ENCODE assay signal across 4 fruit fly cellular contexts in genomic region chr3R:29745056-29745455, dm6.
A peak's percentile ranks its signal among the peaks of the same experiment; 100 is the strongest.
TF ChIP-seq lines count a peak whose summit lies in the region.

TSS of gene Wdr24 (minus strand) at chr3R:29745092.
TSS of gene IntS11 (plus strand) at chr3R:29745337.

TF ChIP-seq in whole organism, adult, 20 proteins besides CTCF, POLR2A, EP300 and RAD21 (continued from another document):
- peak; percentile 97 for TF ChIP-seq CG7045 (GFP tag; optimal IDR thresholded peaks at IDR 0.05; lab: Kevin White, UChicago)
- no peak for TF ChIP-seq toe (GFP tag; optimal IDR thresholded peaks at IDR 0.05; lab: Kevin White, UChicago)
TF ChIP-seq in whole organism, adult: peak in this region for 14.

TF ChIP-seq in whole organism, embryonic, 481 proteins besides CTCF, POLR2A, EP300 and RAD21 (continued from another document and continues in another):
- TF ChIP-seq CG2199 (GFP tag; IDR thresholded peaks at IDR 0.05; lab: Robert Waterston, UW), result peak; percentile 70; the same call in 2 of the 3 replicates
- TF ChIP-seq CG11093 (GFP tag; IDR thresholded peaks at IDR 0.05; lab: Robert Waterston, UW), result peak; percentile 90
- no peak for TF ChIP-seq CG8478 (optimal IDR thresholded peaks at IDR 0.05; lab: Kevin White, UChicago)
- TF ChIP-seq bcd (GFP tag; optimal IDR thresholded peaks at IDR 0.05; lab: Kevin White, UChicago), result peak; percentile 87
- peak; percentile 57 for TF ChIP-seq gro (GFP tag; optimal IDR thresholded peaks at IDR 0.05; lab: Kevin White, UChicago)
- no peak for TF ChIP-seq run (tag; optimal IDR thresholded peaks at IDR 0.05; lab: Kevin White, UChicago)
- peak; percentile 89 for TF ChIP-seq CG12155 (GFP tag; optimal IDR thresholded peaks at IDR 0.05; lab: Kevin White, UChicago)
- peak; percentile 21 for TF ChIP-seq CG18011 (GFP tag; optimal IDR thresholded peaks at IDR 0.05; lab: Kevin White, UChicago)
- TF ChIP-seq CG13296 (GFP tag; optimal IDR thresholded peaks at IDR 0.05; lab: Kevin White, UChicago), result peak; percentile 68
- TF ChIP-seq onecut (GFP tag; IDR thresholded peaks at IDR 0.05; lab: Robert Waterston, UW), result peak; percentile 23
- peak; percentile 88 for TF ChIP-seq CG6175 (GFP tag; IDR thresholded peaks at IDR 0.05; lab: Robert Waterston, UW)
- peak; percentile 94 for TF ChIP-seq ttk (GFP tag; IDR thresholded peaks at IDR 0.05; lab: Robert Waterston, UW)
- peak; percentile 96 for TF ChIP-seq dysf (GFP tag; IDR thresholded peaks at IDR 0.05; lab: Robert Waterston, UW)
- TF ChIP-seq fd96Cb (tag; optimal IDR thresholded peaks at IDR 0.05; lab: Kevin White, UChicago), result peak; percentile 75
- peak; percentile 84 for TF ChIP-seq CG11560 (tag; IDR thresholded peaks at IDR 0.05; lab: Robert Waterston, UW)
- TF ChIP-seq Nf-YA (GFP tag; IDR thresholded peaks at IDR 0.05; lab: Robert Waterston, UW), result peak; percentile 73
- TF ChIP-seq ci (GFP tag; IDR thresholded peaks at IDR 0.05; lab: Robert Waterston, UW), result peak; percentile 89
- TF ChIP-seq croc (GFP tag; conservative IDR thresholded peaks at IDR 0.05; lab: Robert Waterston, UW), result peak; percentile 75
- TF ChIP-seq CG10274 (GFP tag; optimal IDR thresholded peaks at IDR 0.05; lab: Kevin White, UChicago), result peak; percentile 23
- TF ChIP-seq CG2889 (GFP tag; IDR thresholded peaks at IDR 0.05; lab: Robert Waterston, UW), result peak; percentile 84
- TF ChIP-seq oc (tag; optimal IDR thresholded peaks at IDR 0.05; lab: Kevin White, UChicago), result no peak
- TF ChIP-seq p53 (GFP tag; optimal IDR thresholded peaks at IDR 0.05; lab: Kevin White, UChicago), result no peak
- TF ChIP-seq CG16863 (GFP tag; optimal IDR thresholded peaks at IDR 0.05; lab: Kevin White, UChicago), result peak; percentile 50
- no peak for TF ChIP-seq sd (tag; optimal IDR thresholded peaks at IDR 0.05; lab: Kevin White, UChicago)
- peak; percentile 81 for TF ChIP-seq CG17361 (GFP tag; IDR thresholded peaks at IDR 0.05; lab: Robert Waterston, UW)
- TF ChIP-seq Bgb (GFP tag; IDR thresholded peaks at IDR 0.05; lab: Robert Waterston, UW; ENCODE audit: partially characterized antibody), result peak; percentile 37; the same call in 1 of the 2 replicates
- TF ChIP-seq Pdp1 (GFP tag; optimal IDR thresholded peaks at IDR 0.05; lab: Kevin White, UChicago), result peak; percentile 66 to 88
- TF ChIP-seq CG8944 (GFP tag; optimal IDR thresholded peaks at IDR 0.05; lab: Kevin White, UChicago), result peak; percentile 68
- TF ChIP-seq lola (GFP tag; optimal IDR thresholded peaks at IDR 0.05; lab: Kevin White, UChicago), result peak in 1 of 3 experiments; percentile 49
- TF ChIP-seq so (GFP tag; IDR thresholded peaks at IDR 0.05; lab: Robert Waterston, UW), result 0 out of 3 replicates have a peak, but pooled peaks have one; percentile 62
- TF ChIP-seq CG1832 (GFP tag; optimal IDR thresholded peaks at IDR 0.05; lab: Kevin White, UChicago), result no peak
- peak; percentile 87 for TF ChIP-seq stc (GFP tag; IDR thresholded peaks at IDR 0.05; lab: Robert Waterston, UW)
- peak; percentile 38 for TF ChIP-seq CG17186 (GFP tag; optimal IDR thresholded peaks at IDR 0.05; lab: Kevin White, UChicago)
- TF ChIP-seq gt (GFP tag; IDR thresholded peaks at IDR 0.05; lab: Robert Waterston, UW), result peak; percentile 68
- peak; percentile 63 for TF ChIP-seq CG12744 (GFP tag; optimal IDR thresholded peaks at IDR 0.05; lab: Kevin White, UChicago)
- TF ChIP-seq Fer3 (tag; optimal IDR thresholded peaks at IDR 0.05; lab: Kevin White, UChicago), result peak; percentile 92
- no peak for TF ChIP-seq CG10462 (GFP tag; optimal IDR thresholded peaks at IDR 0.05; lab: Kevin White, UChicago)
- TF ChIP-seq Aef1 (GFP tag; IDR thresholded peaks at IDR 0.05; lab: Robert Waterston, UW), result peak; percentile 96
- TF ChIP-seq bowl (GFP tag; IDR thresholded peaks at IDR 0.05; lab: Robert Waterston, UW), result 0 out of 2 replicates have a peak, but pooled peaks have one; percentile 34
- TF ChIP-seq CG6272 (GFP tag; IDR thresholded peaks at IDR 0.05; lab: Robert Waterston, UW), result peak; percentile 88
- TF ChIP-seq Meics (GFP tag; optimal IDR thresholded peaks at IDR 0.05; lab: Kevin White, UChicago), result peak; percentile 82
- no peak for TF ChIP-seq pfk (GFP tag; optimal IDR thresholded peaks at IDR 0.05; lab: Kevin White, UChicago)

TF ChIP-seq in whole organism, prepupa, 60 proteins besides CTCF, POLR2A, EP300 and RAD21 (continued from another document):
- TF ChIP-seq Gug (GFP tag; IDR thresholded peaks at IDR 0.05; lab: Robert Waterston, UW), result peak; percentile 98
- peak; percentile 89 for TF ChIP-seq CG8119 (GFP tag; IDR thresholded peaks at IDR 0.05; lab: Robert Waterston, UW)
- peak; percentile 82 to 94 for TF ChIP-seq salr (GFP tag; optimal IDR thresholded peaks at IDR 0.05; lab: Kevin White, UChicago)
- TF ChIP-seq Sox15 (GFP tag; optimal IDR thresholded peaks at IDR 0.05; lab: Kevin White, UChicago), result peak; percentile 99
- TF ChIP-seq CG7368 (GFP tag; optimal IDR thresholded peaks at IDR 0.05; lab: Kevin White, UChicago), result no peak
- TF ChIP-seq Hr38 (GFP tag; optimal IDR thresholded peaks at IDR 0.05; lab: Kevin White, UChicago), result peak; percentile 84
- peak; percentile 82 for TF ChIP-seq net (GFP tag; optimal IDR thresholded peaks at IDR 0.05; lab: Kevin White, UChicago)
- no peak for TF ChIP-seq Met (GFP tag; optimal IDR thresholded peaks at IDR 0.05; lab: Kevin White, UChicago)
- peak; percentile 93 for TF ChIP-seq Ets96B (tag; optimal IDR thresholded peaks at IDR 0.05; lab: Kevin White, UChicago)
- peak; percentile 94 for TF ChIP-seq CG34406 (GFP tag; optimal IDR thresholded peaks at IDR 0.05; lab: Kevin White, UChicago)
- no peak for TF ChIP-seq dac (GFP tag; optimal IDR thresholded peaks at IDR 0.05; lab: Kevin White, UChicago)
- TF ChIP-seq CG6854 (GFP tag; optimal IDR thresholded peaks at IDR 0.05; lab: Kevin White, UChicago), result peak; percentile 29
- TF ChIP-seq CG10631 (GFP tag; optimal IDR thresholded peaks at IDR 0.05; lab: Kevin White, UChicago), result peak; percentile 95
- peak; percentile 88 for TF ChIP-seq Blimp-1 (GFP tag; optimal IDR thresholded peaks at IDR 0.05; lab: Kevin White, UChicago)
- peak; percentile 98 for TF ChIP-seq CG31627 (GFP tag; optimal IDR thresholded peaks at IDR 0.05; lab: Kevin White, UChicago)
- no peak for TF ChIP-seq CG6276 (GFP tag; optimal IDR thresholded peaks at IDR 0.05; lab: Kevin White, UChicago)
- TF ChIP-seq Smox (GFP tag; optimal IDR thresholded peaks at IDR 0.05; lab: Kevin White, UChicago), result no peak
- peak; percentile 97 for TF ChIP-seq OdsH (GFP tag; optimal IDR thresholded peaks at IDR 0.05; lab: Kevin White, UChicago)
- TF ChIP-seq CG8319 (GFP tag; optimal IDR thresholded peaks at IDR 0.05; lab: Kevin White, UChicago), result peak; percentile 84
- peak; percentile 96 for TF ChIP-seq Hr4 (GFP tag; optimal IDR thresholded peaks at IDR 0.05; lab: Kevin White, UChicago)
- peak; percentile 95 for TF ChIP-seq esn (GFP tag; optimal IDR thresholded peaks at IDR 0.05; lab: Kevin White, UChicago)
- TF ChIP-seq Eip75B (GFP tag; optimal IDR thresholded peaks at IDR 0.05; lab: Kevin White, UChicago), result no peak
- TF ChIP-seq Hr39 (GFP tag; optimal IDR thresholded peaks at IDR 0.05; lab: Kevin White, UChicago), result peak; percentile 98
- TF ChIP-seq ss (GFP tag; optimal IDR thresholded peaks at IDR 0.05; lab: Kevin White, UChicago), result peak in 1 of 2 experiments; percentile 88
- peak; percentile 95 for TF ChIP-seq Ets21C (GFP tag; optimal IDR thresholded peaks at IDR 0.05; lab: Kevin White, UChicago)
- TF ChIP-seq fd59A (GFP tag; optimal IDR thresholded peaks at IDR 0.05; lab: Kevin White, UChicago), result peak; percentile 89
- peak; percentile 89 for TF ChIP-seq achi (GFP tag; optimal IDR thresholded peaks at IDR 0.05; lab: Kevin White, UChicago)
- no peak for TF ChIP-seq fd85E (GFP tag; optimal IDR thresholded peaks at IDR 0.05; lab: Kevin White, UChicago)
- peak; percentile 98 for TF ChIP-seq cyc (GFP tag; optimal IDR thresholded peaks at IDR 0.05; lab: Kevin White, UChicago)
- TF ChIP-seq lz (GFP tag; optimal IDR thresholded peaks at IDR 0.05; lab: Kevin White, UChicago), result peak; percentile 98
- TF ChIP-seq CG32006 (GFP tag; optimal IDR thresholded peaks at IDR 0.05; lab: Kevin White, UChicago), result peak; percentile 97
- TF ChIP-seq Eip93F (GFP tag; optimal IDR thresholded peaks at IDR 0.05; lab: Kevin White, UChicago), result no peak
- peak; percentile 93 for TF ChIP-seq CG6792 (GFP tag; optimal IDR thresholded peaks at IDR 0.05; lab: Kevin White, UChicago)
- peak; percentile 92 for TF ChIP-seq dsx (GFP tag; optimal IDR thresholded peaks at IDR 0.05; lab: Kevin White, UChicago; ENCODE audit: poor library complexity, severe bottlenecking)
- TF ChIP-seq CG6808 (GFP tag; optimal IDR thresholded peaks at IDR 0.05; lab: Kevin White, UChicago), result no peak
- TF ChIP-seq fkh (GFP tag; optimal IDR thresholded peaks at IDR 0.05; lab: Kevin White, UChicago), result no peak
- TF ChIP-seq CG11762 (GFP tag; optimal IDR thresholded peaks at IDR 0.05; lab: Kevin White, UChicago; ENCODE audit: insufficient read depth), result peak; percentile 85
- TF ChIP-seq CG8632 (GFP tag; optimal IDR thresholded peaks at IDR 0.05; lab: Kevin White, UChicago), result peak; percentile 92
- peak; percentile 100 for TF ChIP-seq CG10669 (GFP tag; optimal IDR thresholded peaks at IDR 0.05; lab: Kevin White, UChicago)
- TF ChIP-seq CG3032 (tag; optimal IDR thresholded peaks at IDR 0.05; lab: Kevin White, UChicago), result peak; percentile 98

TF ChIP-seq in whole organism, wandering third instar larva, 38 proteins besides CTCF, POLR2A, EP300 and RAD21 (continued from another document):
- TF ChIP-seq br (GFP tag; optimal IDR thresholded peaks at IDR 0.05; lab: Kevin White, UChicago) (peak; percentile 85), Dif (GFP tag; optimal IDR thresholded peaks at IDR 0.05; lab: Kevin White, UChicago; ENCODE audit: partially characterized antibody) (no peak), GATAd (GFP tag; optimal IDR thresholded peaks at IDR 0.05; lab: Kevin White, UChicago) (peak; percentile 66), CG32264 (GFP tag; optimal IDR thresholded peaks at IDR 0.05; lab: Kevin White, UChicago) (peak; percentile 76), OdsH (GFP tag; optimal IDR thresholded peaks at IDR 0.05; lab: Kevin White, UChicago) (peak; percentile 90), lola (GFP tag; optimal IDR thresholded peaks at IDR 0.05; lab: Kevin White, UChicago) (no peak), psq (GFP tag; optimal IDR thresholded peaks at IDR 0.05; lab: Kevin White, UChicago) (peak; percentile 87), Sp1 (GFP tag; optimal IDR thresholded peaks at IDR 0.05; lab: Kevin White, UChicago) (peak; percentile 95), HLH106 (tag; optimal IDR thresholded peaks at IDR 0.05; lab: Kevin White, UChicago) (peak; percentile 99), Abd-B (GFP tag; optimal IDR thresholded peaks at IDR 0.05; lab: Kevin White, UChicago) (no peak), tai (GFP tag; optimal IDR thresholded peaks at IDR 0.05; lab: Kevin White, UChicago) (no peak), sage (GFP tag; optimal IDR thresholded peaks at IDR 0.05; lab: Kevin White, UChicago) (no peak), Jra (GFP tag; optimal IDR thresholded peaks at IDR 0.05; lab: Kevin White, UChicago) (no peak), woc (GFP tag; optimal IDR thresholded peaks at IDR 0.05; lab: Kevin White, UChicago) (peak; percentile 87), dl (GFP tag; optimal IDR thresholded peaks at IDR 0.05; lab: Kevin White, UChicago; ENCODE audit: insufficient read depth in 1 of 2, partially characterized antibody in 2 of 2) (no peak)
